Worm (Caenorhabditis elegans): ENCODE measurements around the gene C42C1.19.
"Not testable (repeated sequence)": the region's sequence is repeated elsewhere in the genome, so short reads cannot be mapped to it uniquely, and the experiment has no call there.

The C42C1.19 gene

ce11 chrIV:12302885-12303284, 20.3 kb downstream of the C42C1.19 start:
- TF ChIP-seq flt-1 (GFP tag; IDR thresholded peaks at IDR 0.05) (no peak), tab-1 (GFP tag; IDR thresholded peaks at IDR 0.05) (no peak), ztf-23 (GFP tag; IDR thresholded peaks at IDR 0.05) (no peak), cog-1 (tag; optimal IDR thresholded peaks at IDR 0.05) (no peak), ztf-29 (GFP tag; IDR thresholded peaks at IDR 0.05) (no peak), ref-1 (GFP tag; conservative IDR thresholded peaks at IDR 0.05) (no peak), med-1 (GFP tag; optimal IDR thresholded peaks at IDR 0.05; ENCODE audit: insufficient read depth) (no peak), klf-2 (GFP tag; conservative IDR thresholded peaks at IDR 0.05) (no peak), T22C8.4 (GFP tag; IDR thresholded peaks at IDR 0.05) (no peak)

- TF ChIP-seq cog-1 (tag; optimal IDR thresholded peaks at IDR 0.05) (no peak), med-1 (GFP tag; optimal IDR thresholded peaks at IDR 0.05; ENCODE audit: insufficient read depth) (no peak), T22C8.4 (GFP tag; IDR thresholded peaks at IDR 0.05) (no peak), klf-2 (GFP tag; conservative IDR thresholded peaks at IDR 0.05) (no peak), ref-1 (GFP tag; conservative IDR thresholded peaks at IDR 0.05) (no peak), ztf-29 (GFP tag; IDR thresholded peaks at IDR 0.05) (no peak), ztf-23 (GFP tag; IDR thresholded peaks at IDR 0.05) (no peak), flt-1 (GFP tag; IDR thresholded peaks at IDR 0.05) (no peak), tab-1 (GFP tag; IDR thresholded peaks at IDR 0.05) (no peak)
These were observed 22.2 kb downstream of the C42C1.19 start for ce11 chrIV:12304750-12305149.

- TF ChIP-seq klf-2 (GFP tag; conservative IDR thresholded peaks at IDR 0.05): no peak
- no peak for TF ChIP-seq ztf-23 (GFP tag; IDR thresholded peaks at IDR 0.05)
- TF ChIP-seq ref-1 (GFP tag; conservative IDR thresholded peaks at IDR 0.05): no peak
- no peak for TF ChIP-seq tab-1 (GFP tag; IDR thresholded peaks at IDR 0.05)
- no peak for TF ChIP-seq flt-1 (GFP tag; IDR thresholded peaks at IDR 0.05)
- TF ChIP-seq med-1 (GFP tag; optimal IDR thresholded peaks at IDR 0.05; ENCODE audit: insufficient read depth): no peak
- no peak for TF ChIP-seq cog-1 (tag; optimal IDR thresholded peaks at IDR 0.05)
- no peak for TF ChIP-seq T22C8.4 (GFP tag; IDR thresholded peaks at IDR 0.05)
- TF ChIP-seq ztf-29 (GFP tag; IDR thresholded peaks at IDR 0.05): no peak
These were observed 23.4 kb downstream of the C42C1.19 start for ce11 chrIV:12305956-12306355.

ce11 chrIV:12307720-12308119, 25.2 kb downstream of the C42C1.19 start, which contains the start of gene oac-57:
Gene oac-57 (minus strand): TSS chrIV:12307820.
- TF ChIP-seq ztf-29 (GFP tag; IDR thresholded peaks at IDR 0.05): no peak
- TF ChIP-seq klf-2 (GFP tag; conservative IDR thresholded peaks at IDR 0.05): no peak
- TF ChIP-seq med-1 (GFP tag; optimal IDR thresholded peaks at IDR 0.05; ENCODE audit: insufficient read depth): no peak
- TF ChIP-seq ref-1 (GFP tag; conservative IDR thresholded peaks at IDR 0.05): no peak
- no peak for TF ChIP-seq T22C8.4 (GFP tag; IDR thresholded peaks at IDR 0.05)
- no peak for TF ChIP-seq tab-1 (GFP tag; IDR thresholded peaks at IDR 0.05)
- no peak for TF ChIP-seq ztf-23 (GFP tag; IDR thresholded peaks at IDR 0.05)
- no peak for TF ChIP-seq cog-1 (tag; optimal IDR thresholded peaks at IDR 0.05)
- no peak for TF ChIP-seq flt-1 (GFP tag; IDR thresholded peaks at IDR 0.05)

- no peak for TF ChIP-seq med-1 (GFP tag; optimal IDR thresholded peaks at IDR 0.05; ENCODE audit: insufficient read depth)
- TF ChIP-seq flt-1 (GFP tag; IDR thresholded peaks at IDR 0.05): no peak
These were observed 29.1 kb downstream of the C42C1.19 start, which contains the start of gene oac-58 for ce11 chrIV:12311597-12311996. Gene oac-58 (minus strand): TSS chrIV:12311697.

- not testable (repeated sequence) for TF ChIP-seq med-1 (GFP tag; optimal IDR thresholded peaks at IDR 0.05; ENCODE audit: insufficient read depth); klf-2 (GFP tag; conservative IDR thresholded peaks at IDR 0.05); cog-1 (tag; optimal IDR thresholded peaks at IDR 0.05)
These were observed 44.4 kb downstream of the C42C1.19 start, which contains the start of gene F19B6.3 for ce11 chrIV:12326932-12327331. Gene F19B6.3 (plus strand): TSS chrIV:12327232.

ce11 chrIV:12330840-12331359, 48.4 kb downstream of the C42C1.19 start, which contains the start of gene ufd-1:
Gene ufd-1 (minus strand): TSS chrIV:12330890.
- TF ChIP-seq med-1 (GFP tag; optimal IDR thresholded peaks at IDR 0.05; ENCODE audit: insufficient read depth): no peak
- TF ChIP-seq ref-1 (GFP tag; conservative IDR thresholded peaks at IDR 0.05): no peak
- no peak for TF ChIP-seq ztf-23 (GFP tag; IDR thresholded peaks at IDR 0.05)
- TF ChIP-seq klf-2 (GFP tag; conservative IDR thresholded peaks at IDR 0.05): no peak
- no peak for TF ChIP-seq flt-1 (GFP tag; IDR thresholded peaks at IDR 0.05)
- no peak for TF ChIP-seq tab-1 (GFP tag; IDR thresholded peaks at IDR 0.05)
- TF ChIP-seq T22C8.4 (GFP tag; IDR thresholded peaks at IDR 0.05): no peak
- TF ChIP-seq cog-1 (tag; optimal IDR thresholded peaks at IDR 0.05): no peak
- no peak for TF ChIP-seq ztf-29 (GFP tag; IDR thresholded peaks at IDR 0.05)

- no peak for TF ChIP-seq ztf-23 (GFP tag; IDR thresholded peaks at IDR 0.05)
- no peak for TF ChIP-seq ztf-29 (GFP tag; IDR thresholded peaks at IDR 0.05)
- TF ChIP-seq tab-1 (GFP tag; IDR thresholded peaks at IDR 0.05): no peak
- no peak for TF ChIP-seq flt-1 (GFP tag; IDR thresholded peaks at IDR 0.05)
- no peak for TF ChIP-seq cog-1 (tag; optimal IDR thresholded peaks at IDR 0.05)
- no peak for TF ChIP-seq klf-2 (GFP tag; conservative IDR thresholded peaks at IDR 0.05)
- TF ChIP-seq ref-1 (GFP tag; conservative IDR thresholded peaks at IDR 0.05): no peak
- no peak for TF ChIP-seq T22C8.4 (GFP tag; IDR thresholded peaks at IDR 0.05)
- no peak for TF ChIP-seq med-1 (GFP tag; optimal IDR thresholded peaks at IDR 0.05; ENCODE audit: insufficient read depth)
These were observed 51.6 kb downstream of the C42C1.19 start for ce11 chrIV:12334142-12334541.

- TF ChIP-seq ref-1 (GFP tag; conservative IDR thresholded peaks at IDR 0.05) (no peak), med-1 (GFP tag; optimal IDR thresholded peaks at IDR 0.05; ENCODE audit: insufficient read depth) (no peak), ztf-29 (GFP tag; IDR thresholded peaks at IDR 0.05) (no peak), klf-2 (GFP tag; conservative IDR thresholded peaks at IDR 0.05) (no peak), flt-1 (GFP tag; IDR thresholded peaks at IDR 0.05) (no peak)
These were observed 52.2 kb downstream of the C42C1.19 start for ce11 chrIV:12334708-12335107.

ce11 chrIV:12335248-12335647, 52.7 kb downstream of the C42C1.19 start:
- TF ChIP-seq ztf-29 (GFP tag; IDR thresholded peaks at IDR 0.05) (no peak), ztf-23 (GFP tag; IDR thresholded peaks at IDR 0.05) (no peak), med-1 (GFP tag; optimal IDR thresholded peaks at IDR 0.05; ENCODE audit: insufficient read depth) (no peak), klf-2 (GFP tag; conservative IDR thresholded peaks at IDR 0.05) (no peak), cog-1 (tag; optimal IDR thresholded peaks at IDR 0.05) (no peak), tab-1 (GFP tag; IDR thresholded peaks at IDR 0.05) (no peak), T22C8.4 (GFP tag; IDR thresholded peaks at IDR 0.05) (no peak), ref-1 (GFP tag; conservative IDR thresholded peaks at IDR 0.05) (no peak), flt-1 (GFP tag; IDR thresholded peaks at IDR 0.05) (no peak)

All from whole organism, midembryonic.